Fruit fly (Drosophila melanogaster) whole organism, wandering third instar larva: ENCODE measurements around the gene Mkk4.

Experiments
- CG32264 ChIP-seq: fragments of 200-800 bp; sonication (Bioruptor generic); optimal IDR thresholded peaks from 2 replicates; lab custom pipeline; 2016; ENCODE audit warnings: missing biosample characterization, missing genetic modification characterization
- CG9705 ChIP-seq: fragments of 200-800 bp; sonication (Bioruptor generic); optimal IDR thresholded peaks from 2 replicates; lab custom pipeline; 2018; ENCODE audit warnings: missing biosample characterization, mild to moderate bottlenecking, missing genetic modification characterization
- CrebA ChIP-seq: fragments of 200-800 bp; sonication (Bioruptor generic); optimal IDR thresholded peaks from 2 replicates; lab custom pipeline; 2016; ENCODE audit warnings: missing biosample characterization, mild to moderate bottlenecking, missing genetic modification characterization, borderline replicate concordance
- Dfd ChIP-seq: fragments of >200 bp; optimal IDR thresholded peaks from 2 replicates; lab custom pipeline; 2017; ENCODE audit warnings: missing biosample characterization, missing genetic modification characterization
- Dif ChIP-seq: fragments of 200-275, 200-300 bp; sonication (Bioruptor generic); optimal IDR thresholded peaks from 2 replicates; lab custom pipeline; 2018; ENCODE audit warnings: missing biosample characterization, missing genetic modification characterization; ENCODE audit not compliant: partially characterized antibody
- GATAd ChIP-seq: sonication (Bioruptor generic); optimal IDR thresholded peaks from 2 replicates; lab custom pipeline; 2016; ENCODE audit warnings: missing biosample characterization, missing genetic modification characterization
- HLH106 ChIP-seq: fragments of 200-800 bp; optimal IDR thresholded peaks from 3 replicates; lab custom pipeline; 2019; ENCODE audit warnings: missing biosample characterization, mild to moderate bottlenecking, missing genetic modification characterization, moderate library complexity
- Hr83 ChIP-seq: fragments of 200-300 bp; sonication (Bioruptor generic); optimal IDR thresholded peaks from 2 replicates; lab custom pipeline; 2016; ENCODE audit warnings: missing biosample characterization, mild to moderate bottlenecking, missing genetic modification characterization, moderate library complexity; ENCODE audit not compliant: poor library complexity, severe bottlenecking
- Jra ChIP-seq: sonication (Bioruptor generic); optimal IDR thresholded peaks from 2 replicates; lab custom pipeline; 2016; ENCODE audit warnings: missing biosample characterization, missing genetic modification characterization
- Mio ChIP-seq: sonication (Bioruptor generic); optimal IDR thresholded peaks from 2 replicates; lab custom pipeline; 2016; ENCODE audit warnings: missing biosample characterization, missing genetic modification characterization
- Myc ChIP-seq: fragments of >200 bp; optimal IDR thresholded peaks from 2 replicates; lab custom pipeline; 2017
- N ChIP-seq: fragments of >200 bp; optimal IDR thresholded peaks from 2 replicates; lab custom pipeline; 2018; ENCODE audit warnings: missing biosample characterization, missing external identifiers, missing genetic modification characterization
- OdsH ChIP-seq: fragments of 200-800 bp; sonication (Bioruptor generic); optimal IDR thresholded peaks from 2 replicates; lab custom pipeline; 2016; ENCODE audit warnings: missing biosample characterization, mild to moderate bottlenecking, missing genetic modification characterization
- Sp1 ChIP-seq: fragments of 200-800 bp; sonication (Bioruptor generic); optimal IDR thresholded peaks from 3 replicates; lab custom pipeline; 2019; ENCODE audit warnings: missing biosample characterization, mild to moderate bottlenecking, missing genetic modification characterization, moderate library complexity
- br ChIP-seq: fragments of 200-800 bp; sonication (Bioruptor generic); optimal IDR thresholded peaks from 2 replicates; lab custom pipeline; 2016; ENCODE audit warnings: missing biosample characterization, missing genetic modification characterization
- brk ChIP-seq: fragments of 200-800 bp; sonication (Bioruptor generic); optimal IDR thresholded peaks from 2 replicates; lab custom pipeline; 2016; ENCODE audit warnings: missing biosample characterization, mild to moderate bottlenecking, missing genetic modification characterization
- dl ChIP-seq, 2 experiments: fragments of 175-275, 200-275 bp in 1 of 2; fragments of 200-275 bp in 1 of 2; sonication (Bioruptor generic); optimal IDR thresholded peaks; lab custom pipeline; 2018; ENCODE audit warnings: mild to moderate bottlenecking in 2 of 2, missing biosample characterization in 2 of 2, missing genetic modification characterization in 2 of 2, moderate library complexity in 2 of 2; ENCODE audit not compliant: partially characterized antibody in 2 of 2, insufficient read depth in 1 of 2
- dmrt93B ChIP-seq: fragments of 200-800 bp; sonication (Bioruptor generic); optimal IDR thresholded peaks from 2 replicates; lab custom pipeline; 2018; ENCODE audit warnings: missing biosample characterization, mild to moderate bottlenecking, missing genetic modification characterization
- ey ChIP-seq: fragments of 200-800 bp; sonication (Bioruptor generic); optimal IDR thresholded peaks from 2 replicates; lab custom pipeline; 2016; ENCODE audit warnings: missing biosample characterization, missing genetic modification characterization
- fru ChIP-seq: fragments of 200-800 bp; sonication (Bioruptor generic); optimal IDR thresholded peaks from 3 replicates; lab custom pipeline; 2016; ENCODE audit warnings: missing biosample characterization, mild to moderate bottlenecking, missing genetic modification characterization
- h ChIP-seq: fragments of 200-800 bp; sonication (Bioruptor generic); optimal IDR thresholded peaks from 3 replicates; lab custom pipeline; 2016; ENCODE audit warnings: missing biosample characterization, mild to moderate bottlenecking, missing genetic modification characterization
- lola ChIP-seq: fragments of >200 bp; optimal IDR thresholded peaks from 2 replicates; lab custom pipeline; 2017; ENCODE audit warnings: missing biosample characterization, missing genetic modification characterization
- psq ChIP-seq: fragments of 200-800 bp; sonication (Bioruptor generic); optimal IDR thresholded peaks from 3 replicates; lab custom pipeline; 2017; ENCODE audit warnings: missing biosample characterization, mild to moderate bottlenecking, missing genetic modification characterization, moderate library complexity
- rgr ChIP-seq: fragments of 200-800 bp; sonication (Bioruptor generic); optimal IDR thresholded peaks from 3 replicates; lab custom pipeline; 2016; ENCODE audit warnings: missing biosample characterization, mild to moderate bottlenecking, missing genetic modification characterization
- sv ChIP-seq: fragments of 200-800 bp; sonication (Bioruptor generic); optimal IDR thresholded peaks from 3 replicates; lab custom pipeline; 2016; ENCODE audit warnings: missing biosample characterization, missing genetic modification characterization
- tai ChIP-seq: sonication (Bioruptor generic); optimal IDR thresholded peaks from 2 replicates; lab custom pipeline; 2016; ENCODE audit warnings: missing biosample characterization, missing genetic modification characterization
- woc ChIP-seq: sonication (Bioruptor generic); optimal IDR thresholded peaks from 2 replicates; lab custom pipeline; 2016; ENCODE audit warnings: missing biosample characterization, mild to moderate bottlenecking, missing genetic modification characterization

Mkk4 gene

dm6 chr3R:8697772-8698259 lies 47.2 kb upstream of the Mkk4 start, which contains the start of gene hb:
hb (minus strand) TSS chr3R:8697822.
- no peak for TF ChIP-seq Sp1 (GFP tag; lab: Kevin White, UChicago)
- no peak for TF ChIP-seq h (GFP tag; lab: Kevin White, UChicago)
- TF ChIP-seq dmrt93B (GFP tag; lab: Kevin White, UChicago) = no peak
- no peak for TF ChIP-seq Jra (GFP tag; lab: Kevin White, UChicago)
- no peak for TF ChIP-seq psq (GFP tag; lab: Kevin White, UChicago)
- no peak for TF ChIP-seq CG32264 (GFP tag; lab: Kevin White, UChicago)
- no peak for TF ChIP-seq sv (GFP tag; lab: Kevin White, UChicago)
- TF ChIP-seq woc (GFP tag; lab: Kevin White, UChicago) = no peak
- TF ChIP-seq tai (GFP tag; lab: Kevin White, UChicago) = no peak
- no peak for TF ChIP-seq Dif (GFP tag; lab: Kevin White, UChicago)
- TF ChIP-seq, all 38 proteins: peak for 0

dm6 chr3R:8694110-8694826 lies 43.7 kb upstream of the Mkk4 start:
- TF ChIP-seq Sp1 (GFP tag; lab: Kevin White, UChicago) = peak; percentile 79
- TF ChIP-seq Jra (GFP tag; lab: Kevin White, UChicago) = no peak
- TF ChIP-seq CrebA (GFP tag; lab: Kevin White, UChicago) = peak; percentile 39

DNA sequence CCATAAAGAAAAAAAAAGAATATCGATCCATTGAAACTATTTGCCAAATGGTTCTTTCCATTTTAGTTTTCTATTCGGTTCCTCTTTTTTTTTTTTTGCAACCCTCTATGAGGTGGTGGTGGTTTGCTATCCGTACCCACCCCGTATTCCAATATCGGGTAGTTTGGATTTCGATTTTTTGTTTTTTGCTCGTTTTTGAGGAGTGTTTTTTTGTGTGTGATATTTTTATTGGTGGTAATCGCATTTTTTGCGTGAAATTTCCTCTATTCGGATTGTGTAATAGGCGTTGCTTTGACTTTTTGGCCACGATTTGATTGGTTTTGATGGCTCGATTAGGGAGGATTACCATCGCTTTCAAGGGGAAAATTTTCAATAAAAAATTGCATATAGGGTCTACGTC lies 35.9 kb upstream of the Mkk4 start:
- TF ChIP-seq HLH106 (no peak), N (GFP tag; lab: Kevin White, UChicago) (no peak), Hr83 (GFP tag; lab: Kevin White, UChicago) (no peak), dl (GFP tag; optimal IDR thresholded peaks at IDR 0.05; lab: Kevin White, UChicago; ENCODE audit: insufficient read depth in 1 of 2, partially characterized antibody in 2 of 2) (no peak), fru (GFP tag; lab: Kevin White, UChicago) (no peak), CG9705 (GFP tag; lab: Kevin White, UChicago) (no peak), lola (no peak)
- TF ChIP-seq, all 38 proteins: peak for 0

dm6 chr3R:8684328-8685177 lies 34.0 kb upstream of the Mkk4 start, which contains the start of gene CG44227:
CG44227 (minus strand) TSS chr3R:8685176.
- TF ChIP-seq Jra (GFP tag; lab: Kevin White, UChicago) (no peak), rgr (GFP tag; lab: Kevin White, UChicago) (no peak)

DNA sequence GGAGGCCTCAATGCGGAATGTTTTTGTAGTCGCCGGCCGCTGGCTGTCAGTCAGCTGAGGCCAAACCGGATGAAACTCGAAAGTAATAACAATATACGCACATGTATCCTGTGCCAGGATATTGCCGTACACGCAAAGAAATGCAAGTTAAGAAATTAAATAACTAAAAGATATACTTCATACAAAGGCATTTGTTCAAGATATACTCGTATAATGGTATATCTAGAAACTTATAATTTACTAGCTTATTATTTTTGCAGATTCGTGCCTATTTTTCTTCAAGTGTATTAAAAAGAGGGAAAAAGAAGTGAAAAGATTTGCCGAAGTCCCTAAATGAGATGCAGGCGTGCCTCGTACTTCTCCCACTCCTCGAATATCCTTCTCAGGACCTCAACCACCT lies 32.7 kb upstream of the Mkk4 start:
- TF ChIP-seq GATAd (GFP tag; lab: Kevin White, UChicago) (no peak), psq (GFP tag; lab: Kevin White, UChicago) (no peak), sv (GFP tag; lab: Kevin White, UChicago) (no peak), OdsH (GFP tag; lab: Kevin White, UChicago) (no peak), brk (GFP tag; lab: Kevin White, UChicago) (no peak), Dfd (no peak), dl (GFP tag; optimal IDR thresholded peaks at IDR 0.05; lab: Kevin White, UChicago; ENCODE audit: insufficient read depth in 1 of 2, partially characterized antibody in 2 of 2) (no peak), ey (GFP tag; lab: Kevin White, UChicago) (no peak), Jra (GFP tag; lab: Kevin White, UChicago) (no peak), Myc (no peak), CrebA (GFP tag; lab: Kevin White, UChicago) (no peak), Mio (no peak), br (no peak), HLH106 (no peak)
